Fruit fly (Drosophila melanogaster): Measurements from ENCODE around the gene gammaTub23C.

Gene gammaTub23C

dm6 chr2L:2987681-2988381 lies 15.1 kb downstream of the gammaTub23C start, which contains the start of the genes Chd1 and Bem46 (continued):
- TF ChIP-seq tup (GFP tag; optimal IDR thresholded peaks at IDR 0.05) (peak; percentile 50), Hr3 (GFP tag; optimal IDR thresholded peaks at IDR 0.05) (peak; percentile 92), ash1 (GFP tag; optimal IDR thresholded peaks at IDR 0.05) (no peak), chinmo (GFP tag; IDR thresholded peaks at IDR 0.05; ENCODE audit: partially characterized antibody) (0 out of 4 replicates have a peak, but pooled peaks have one; percentile 40), tgo (GFP tag; IDR thresholded peaks at IDR 0.05) (peak; percentile 85), Tbp (GFP tag; optimal IDR thresholded peaks at IDR 0.05) (no peak), Ets65A (GFP tag) (peak; percentile 97), Hr78 (GFP tag; optimal IDR thresholded peaks at IDR 0.05) (no peak), CG4820 (GFP tag; optimal IDR thresholded peaks at IDR 0.05) (peak; percentile 81), dan (GFP tag; IDR thresholded peaks at IDR 0.05) (no peak), CG4328 (GFP tag; optimal IDR thresholded peaks at IDR 0.05) (peak; percentile 81), CG12071 (GFP tag; optimal IDR thresholded peaks at IDR 0.05) (peak; percentile 14), CG14965 (GFP tag; optimal IDR thresholded peaks at IDR 0.05; ENCODE audit: borderline replicate concordance) (no peak), CG17912 (GFP tag; optimal IDR thresholded peaks at IDR 0.05) (peak; percentile 54), ewg (GFP tag; optimal IDR thresholded peaks at IDR 0.05) (peak; percentile 77), vvl (GFP tag; IDR thresholded peaks at IDR 0.05) (peak; percentile 84), CG11456 (GFP tag; IDR thresholded peaks at IDR 0.05) (peak; percentile 83), CG30431 (GFP tag; optimal IDR thresholded peaks at IDR 0.05) (peak; percentile 72), CG7987 (GFP tag; optimal IDR thresholded peaks at IDR 0.05) (peak; percentile 54), oc (tag; optimal IDR thresholded peaks at IDR 0.05) (peak; percentile 52), CG6791 (GFP tag; IDR thresholded peaks at IDR 0.05; ENCODE audit: partially characterized antibody) (peak; percentile 29; the same call in 1 of the 3 replicates), Atf3 (GFP tag; optimal IDR thresholded peaks at IDR 0.05) (peak; percentile 61), Elba2 (GFP tag; optimal IDR thresholded peaks at IDR 0.05) (peak; percentile 1), sim (GFP tag; IDR thresholded peaks at IDR 0.05) (no peak), dmrt99B (tag; optimal IDR thresholded peaks at IDR 0.05) (no peak), exex (tag; optimal IDR thresholded peaks at IDR 0.05) (no peak), CG15514 (GFP tag; optimal IDR thresholded peaks at IDR 0.05) (peak; percentile 76), CG6689 (GFP tag; IDR thresholded peaks at IDR 0.05) (peak; percentile 84), CG1792 (GFP tag; optimal IDR thresholded peaks at IDR 0.05) (peak; percentile 38), CG4404 (GFP tag; IDR thresholded peaks at IDR 0.05) (peak; percentile 79), Lhr (GFP tag; optimal IDR thresholded peaks at IDR 0.05) (no peak), tio (GFP tag; optimal IDR thresholded peaks at IDR 0.05) (no peak), H2.0 (GFP tag; IDR thresholded peaks at IDR 0.05) (peak; percentile 79), Hmx (GFP tag; optimal IDR thresholded peaks at IDR 0.05) (no peak), CG10979 (tag; optimal IDR thresholded peaks at IDR 0.05) (peak; percentile 77), CG6272 (GFP tag; IDR thresholded peaks at IDR 0.05) (peak; percentile 81), CG31365 (tag; optimal IDR thresholded peaks at IDR 0.05) (no peak), CG1832 (GFP tag; optimal IDR thresholded peaks at IDR 0.05) (no peak), CG9727 (GFP tag; optimal IDR thresholded peaks at IDR 0.05) (peak; percentile 90), br (optimal IDR thresholded peaks at IDR 0.05) (no peak), eyg (GFP tag; optimal IDR thresholded peaks at IDR 0.05) (peak; percentile 58), CG31388 (GFP tag; optimal IDR thresholded peaks at IDR 0.05) (peak; percentile 11), schlank (tag; optimal IDR thresholded peaks at IDR 0.05) (peak; percentile 51), CG11093 (GFP tag; IDR thresholded peaks at IDR 0.05) (peak; percentile 78; the same call in 2 of the 3 replicates), TFAM (GFP tag; optimal IDR thresholded peaks at IDR 0.05) (no peak), prd (optimal IDR thresholded peaks at IDR 0.05) (no peak), prd (GFP tag; IDR thresholded peaks at IDR 0.05) (peak; percentile 91), CG1647 (GFP tag; optimal IDR thresholded peaks at IDR 0.05) (peak; percentile 41), YL-1 (GFP tag; optimal IDR thresholded peaks at IDR 0.05) (peak; percentile 90), HmgZ (tag; optimal IDR thresholded peaks at IDR 0.05) (peak; percentile 74)
